Fruit fly (Drosophila melanogaster): ENCODE results near the gene CG12990.

CG12990 gene

dm6 chrX:17711916-17712315 lies 40.2 kb upstream of the CG12990 start:
- TF ChIP-seq CG11294 (GFP tag; IDR thresholded peaks at IDR 0.05) (no peak), net (GFP tag; optimal IDR thresholded peaks at IDR 0.05) (no peak), Eip93F (GFP tag; optimal IDR thresholded peaks at IDR 0.05) (no peak), fd85E (GFP tag; optimal IDR thresholded peaks at IDR 0.05) (no peak), CG3032 (tag; optimal IDR thresholded peaks at IDR 0.05) (no peak), Ets96B (tag; optimal IDR thresholded peaks at IDR 0.05) (no peak), salr (GFP tag; optimal IDR thresholded peaks at IDR 0.05) (no peak), lz (GFP tag; optimal IDR thresholded peaks at IDR 0.05) (no peak), Lpt (GFP tag; optimal IDR thresholded peaks at IDR 0.05) (no peak), CG6163 (GFP tag; IDR thresholded peaks at IDR 0.05) (no peak), CG8632 (GFP tag; optimal IDR thresholded peaks at IDR 0.05) (no peak), topi (GFP tag; optimal IDR thresholded peaks at IDR 0.05) (no peak), CG9139 (GFP tag; optimal IDR thresholded peaks at IDR 0.05) (no peak), CG6854 (GFP tag; optimal IDR thresholded peaks at IDR 0.05) (no peak), cyc (GFP tag; optimal IDR thresholded peaks at IDR 0.05) (no peak), CG10631 (GFP tag; optimal IDR thresholded peaks at IDR 0.05) (no peak), spab (GFP tag; optimal IDR thresholded peaks at IDR 0.05) (no peak), CG1621 (tag; optimal IDR thresholded peaks at IDR 0.05) (no peak), Gug (GFP tag; IDR thresholded peaks at IDR 0.05) (no peak), OdsH (GFP tag; optimal IDR thresholded peaks at IDR 0.05) (no peak)

dm6 chrX:17710273-17711085 lies 38.8 kb upstream of the CG12990 start:
- no peak for TF ChIP-seq Hr39 (GFP tag; optimal IDR thresholded peaks at IDR 0.05)
- no peak for TF ChIP-seq CG6276 (GFP tag; optimal IDR thresholded peaks at IDR 0.05)
- no peak for TF ChIP-seq CG1621 (tag; optimal IDR thresholded peaks at IDR 0.05)
- TF ChIP-seq Eip75B (GFP tag; optimal IDR thresholded peaks at IDR 0.05) = no peak
- TF ChIP-seq CG6854 (GFP tag; optimal IDR thresholded peaks at IDR 0.05) = peak; percentile 54
- TF ChIP-seq svp (GFP tag) = peak; percentile 28
- no peak for TF ChIP-seq OdsH (GFP tag; optimal IDR thresholded peaks at IDR 0.05)
- 0 out of 3 replicates have a peak, but pooled peaks have one; percentile 25 for TF ChIP-seq CG8119 (GFP tag; IDR thresholded peaks at IDR 0.05)
- TF ChIP-seq fkh (GFP tag; optimal IDR thresholded peaks at IDR 0.05) = peak; percentile 5
- TF ChIP-seq Lpt (GFP tag; optimal IDR thresholded peaks at IDR 0.05) = no peak
- no peak for TF ChIP-seq Met (GFP tag; optimal IDR thresholded peaks at IDR 0.05)
- TF ChIP-seq CG3919 (GFP tag; optimal IDR thresholded peaks at IDR 0.05) = no peak
- no peak for TF ChIP-seq Eip78C (GFP tag)
- no peak for TF ChIP-seq CG7368 (GFP tag; optimal IDR thresholded peaks at IDR 0.05)
- TF ChIP-seq CG6163 (GFP tag; IDR thresholded peaks at IDR 0.05) = 0 out of 3 replicates have a peak, but pooled peaks have one; percentile 19
- no peak for TF ChIP-seq eg (GFP tag; IDR thresholded peaks at IDR 0.05)

dm6 chrX:17709546-17710272 lies 38.0 kb upstream of the CG12990 start, which contains the start of the genes CG8173 and raskol:
Gene CG8173, minus strand, starts transcription at chrX:17709653.
Gene raskol, plus strand, starts transcription at chrX:17710144.
- no peak for TF ChIP-seq CG11294 (GFP tag; IDR thresholded peaks at IDR 0.05)
- no peak for TF ChIP-seq CG11902 (GFP tag; optimal IDR thresholded peaks at IDR 0.05)
- no peak for TF ChIP-seq CG3032 (tag; optimal IDR thresholded peaks at IDR 0.05)
- TF ChIP-seq Blimp-1 (GFP tag; optimal IDR thresholded peaks at IDR 0.05) = no peak
- TF ChIP-seq ss (GFP tag; optimal IDR thresholded peaks at IDR 0.05) = peak; percentile 22 to 33
- no peak for TF ChIP-seq Ets21C (GFP tag; optimal IDR thresholded peaks at IDR 0.05)
- peak; percentile 49 for TF ChIP-seq CG1621 (tag; optimal IDR thresholded peaks at IDR 0.05)
- TF ChIP-seq fkh (GFP tag; optimal IDR thresholded peaks at IDR 0.05) = no peak
- TF ChIP-seq Met (GFP tag; optimal IDR thresholded peaks at IDR 0.05) = no peak
- TF ChIP-seq CG15336 (GFP tag; IDR thresholded peaks at IDR 0.05) = no peak; the same call in 1 of the 2 replicates
- no peak for TF ChIP-seq dac (GFP tag; optimal IDR thresholded peaks at IDR 0.05)
- TF ChIP-seq Gug (GFP tag; IDR thresholded peaks at IDR 0.05) = no peak
- TF ChIP-seq dsx (GFP tag; optimal IDR thresholded peaks at IDR 0.05; ENCODE audit: poor library complexity, severe bottlenecking) = no peak
- TF ChIP-seq Smox (GFP tag; optimal IDR thresholded peaks at IDR 0.05) = peak; percentile 1
- TF ChIP-seq spab (GFP tag; optimal IDR thresholded peaks at IDR 0.05) = no peak
- peak; percentile 92 for TF ChIP-seq svp (GFP tag)
- TF ChIP-seq eg (GFP tag; IDR thresholded peaks at IDR 0.05) = peak; percentile 61; the same call in 2 of the 3 replicates
- TF ChIP-seq OdsH (GFP tag; optimal IDR thresholded peaks at IDR 0.05) = no peak
- peak; percentile 1 for TF ChIP-seq vri (GFP tag; optimal IDR thresholded peaks at IDR 0.05)
- TF ChIP-seq Hr38 (GFP tag; optimal IDR thresholded peaks at IDR 0.05) = no peak
- no peak for TF ChIP-seq CG8319 (GFP tag; optimal IDR thresholded peaks at IDR 0.05)
- TF ChIP-seq Sox14 (GFP tag; optimal IDR thresholded peaks at IDR 0.05) = peak; percentile 40
- no peak for TF ChIP-seq lz (GFP tag; optimal IDR thresholded peaks at IDR 0.05)
- TF ChIP-seq salr (GFP tag; optimal IDR thresholded peaks at IDR 0.05) = no peak
- TF ChIP-seq CG6276 (GFP tag; optimal IDR thresholded peaks at IDR 0.05) = no peak
- TF ChIP-seq CG3919 (GFP tag; optimal IDR thresholded peaks at IDR 0.05) = peak; percentile 2
- no peak for TF ChIP-seq Sox102F (GFP tag; optimal IDR thresholded peaks at IDR 0.05)

All from whole organism, prepupa.